Fruit fly (Drosophila melanogaster): ENCODE measurements around the gene Arf1.
A peak's percentile ranks its signal among the peaks of the same experiment; 100 is the strongest.

The Arf1 gene

dm6 chr3L:22878723-22879343, 6.8 kb upstream of the Arf1 start, which contains the start of the genes Chro and Ssl1 (continued):
- peak; percentile 56; the same call in 1 of the 3 replicates for TF ChIP-seq Opbp (GFP tag; IDR thresholded peaks at IDR 0.05; ENCODE audit: partially characterized antibody)
- TF ChIP-seq HmgD (GFP tag; optimal IDR thresholded peaks at IDR 0.05), result peak; percentile 100
- TF ChIP-seq odd (GFP tag; optimal IDR thresholded peaks at IDR 0.05), result peak; percentile 99
- peak; percentile 66; the same call in 2 of the 3 replicates for TF ChIP-seq knrl (GFP tag; IDR thresholded peaks at IDR 0.05; ENCODE audit: partially characterized antibody)
- peak; percentile 100 for TF ChIP-seq ATbp (GFP tag; optimal IDR thresholded peaks at IDR 0.05)
- TF ChIP-seq CG12104 (GFP tag; optimal IDR thresholded peaks at IDR 0.05), result peak; percentile 100
- TF ChIP-seq CG4360 (GFP tag; IDR thresholded peaks at IDR 0.05), result peak; percentile 96
- peak in 1 of 2 experiments; percentile 100 for TF ChIP-seq Eip74EF (GFP tag; optimal IDR thresholded peaks at IDR 0.05)
- peak; percentile 100 for TF ChIP-seq CG32767 (GFP tag; IDR thresholded peaks at IDR 0.05)
- peak; percentile 100 for TF ChIP-seq klu (GFP tag; IDR thresholded peaks at IDR 0.05)
- TF ChIP-seq bigmax (GFP tag; optimal IDR thresholded peaks at IDR 0.05), result peak; percentile 87
- peak; percentile 100 for TF ChIP-seq Chrac-16 (GFP tag; optimal IDR thresholded peaks at IDR 0.05)
- peak; percentile 100 for TF ChIP-seq bab2 (GFP tag; optimal IDR thresholded peaks at IDR 0.05)
- TF ChIP-seq CG8765 (GFP tag; IDR thresholded peaks at IDR 0.05), result peak; percentile 100
- TF ChIP-seq cato (GFP tag; optimal IDR thresholded peaks at IDR 0.05; ENCODE audit: borderline replicate concordance), result peak; percentile 100
- TF ChIP-seq stwl (tag; optimal IDR thresholded peaks at IDR 0.05), result peak; percentile 92
- TF ChIP-seq C15 (GFP tag; IDR thresholded peaks at IDR 0.05), result peak; percentile 100
- TF ChIP-seq gsb-n (tag; optimal IDR thresholded peaks at IDR 0.05), result peak; percentile 100
- peak; percentile 94 for TF ChIP-seq CG5180 (GFP tag; optimal IDR thresholded peaks at IDR 0.05)
- TF ChIP-seq CG12942 (GFP tag; optimal IDR thresholded peaks at IDR 0.05), result peak; percentile 100
- TF ChIP-seq CG8944 (GFP tag; optimal IDR thresholded peaks at IDR 0.05), result peak; percentile 100
- TF ChIP-seq CG6813 (GFP tag; optimal IDR thresholded peaks at IDR 0.05), result peak; percentile 100
- TF ChIP-seq CG34376 (GFP tag; optimal IDR thresholded peaks at IDR 0.05), result peak; percentile 100
- no peak; the same call in 3 of the 4 replicates for TF ChIP-seq Dll (GFP tag; IDR thresholded peaks at IDR 0.05; ENCODE audit: partially characterized antibody)
- TF ChIP-seq CG12391 (tag; optimal IDR thresholded peaks at IDR 0.05), result peak; percentile 100
- peak; percentile 100 for TF ChIP-seq CG6272 (GFP tag; IDR thresholded peaks at IDR 0.05)
- peak; percentile 100 for TF ChIP-seq sim (GFP tag; IDR thresholded peaks at IDR 0.05)
- TF ChIP-seq CG15073 (GFP tag; optimal IDR thresholded peaks at IDR 0.05), result peak; percentile 95
- peak; percentile 99 for TF ChIP-seq Fer2 (tag; optimal IDR thresholded peaks at IDR 0.05)
- TF ChIP-seq Awh (GFP tag; IDR thresholded peaks at IDR 0.05), result peak; percentile 100
- TF ChIP-seq Hey (tag; optimal IDR thresholded peaks at IDR 0.05), result peak; percentile 98
- TF ChIP-seq Lhr (GFP tag; optimal IDR thresholded peaks at IDR 0.05), result peak; percentile 100
- peak; percentile 100 for TF ChIP-seq oc (tag; optimal IDR thresholded peaks at IDR 0.05)
- TF ChIP-seq Oli (tag; optimal IDR thresholded peaks at IDR 0.05), result peak; percentile 100
- TF ChIP-seq scrt (GFP tag; optimal IDR thresholded peaks at IDR 0.05), result peak; percentile 99
- TF ChIP-seq CG16813 (GFP tag; IDR thresholded peaks at IDR 0.05; ENCODE audit: partially characterized antibody), result peak; percentile 44; the same call in 1 of the 3 replicates
- TF ChIP-seq CG10147 (GFP tag; optimal IDR thresholded peaks at IDR 0.05), result peak; percentile 99
- peak; percentile 100 for TF ChIP-seq sob (GFP tag; IDR thresholded peaks at IDR 0.05)
- TF ChIP-seq aop (GFP tag; IDR thresholded peaks at IDR 0.05), result peak; percentile 98
- peak; percentile 100 for TF ChIP-seq CG10979 (tag; optimal IDR thresholded peaks at IDR 0.05)
- TF ChIP-seq CG33557 (GFP tag; optimal IDR thresholded peaks at IDR 0.05), result peak; percentile 99
- peak; percentile 100 for TF ChIP-seq CG4404 (GFP tag; IDR thresholded peaks at IDR 0.05)
- peak; percentile 100 for TF ChIP-seq Xrp1 (GFP tag; IDR thresholded peaks at IDR 0.05)
- peak; percentile 100 for TF ChIP-seq CG32772 (GFP tag; IDR thresholded peaks at IDR 0.05)
- peak; percentile 100 for TF ChIP-seq Usf (GFP tag; optimal IDR thresholded peaks at IDR 0.05)
- TF ChIP-seq unpg (GFP tag; optimal IDR thresholded peaks at IDR 0.05), result peak; percentile 100
- peak; percentile 100 for TF ChIP-seq Meics (GFP tag; optimal IDR thresholded peaks at IDR 0.05)
- TF ChIP-seq Med (GFP tag), result peak; percentile 100

Measured in whole organism, embryonic.